Worm (Caenorhabditis elegans) whole organism, L2 larva: Measurements from ENCODE around the gene crn-6.
"Not testable (repeated sequence)": the region's sequence is repeated elsewhere in the genome, so short reads cannot be mapped to it uniquely, and the experiment has no call there.

Experiments
- ama-1 ChIP-seq: fragments of 150-350 bp; optimal IDR thresholded peaks from 2 replicates; lab custom pipeline; 2018; ENCODE audit warnings: inconsistent platforms
- ceh-82 ChIP-seq: fragments of 150-350 bp; optimal IDR thresholded peaks from 2 replicates; lab custom pipeline; 2014; ENCODE audit warnings: missing biosample characterization, missing genetic modification characterization

DNA sequence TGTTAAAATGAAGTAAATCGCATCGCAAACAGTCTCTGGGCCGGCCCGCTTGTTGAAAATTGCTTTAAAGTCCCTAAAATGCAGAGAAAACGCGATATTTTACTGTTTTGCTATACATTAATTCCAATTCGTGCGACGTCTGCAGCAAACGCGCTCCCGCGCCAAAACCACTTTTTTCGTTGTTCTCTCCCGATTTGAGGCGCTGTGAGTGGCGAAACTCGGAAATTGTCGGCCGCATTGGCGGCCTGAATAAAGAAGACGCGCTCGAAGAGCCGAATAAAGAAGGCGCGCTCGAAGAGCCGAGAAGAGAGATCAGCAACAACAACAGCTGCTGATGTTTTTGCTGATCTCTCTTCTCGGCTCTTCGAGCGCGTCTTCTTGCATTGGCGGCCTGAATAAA is 41.2 kb downstream of the crn-6 start:
- TF ChIP-seq ceh-82 (tag; lab: Kevin White, UChicago); ama-1 (lab: Kevin White, UChicago): not testable (repeated sequence)
